Worm (Caenorhabditis elegans) whole organism, L2 larva: ENCODE results near the gene aakb-2.

Experiments used
- ama-1 ChIP-seq: fragments of 150-350 bp; optimal IDR thresholded peaks from 2 replicates; lab custom pipeline; 2018; ENCODE audit warnings: inconsistent platforms
- fos-1 ChIP-seq: fragments of 150-350 bp; optimal IDR thresholded peaks from 2 replicates; lab custom pipeline; 2014; ENCODE audit warnings: missing biosample characterization, missing genetic modification characterization
- nhr-10 ChIP-seq: sonication (generic microtip); optimal IDR thresholded peaks from 2 replicates; lab custom pipeline; 2017; ENCODE audit warnings: missing biosample characterization, missing genetic modification characterization
- nhr-11 ChIP-seq: fragments of 150-350 bp; optimal IDR thresholded peaks from 2 replicates; lab custom pipeline; 2014; ENCODE audit warnings: missing biosample characterization, missing genetic modification characterization
- nhr-23 ChIP-seq: fragments of 150-350 bp; optimal IDR thresholded peaks from 2 replicates; lab custom pipeline; 2014; ENCODE audit warnings: missing biosample characterization, missing genetic modification reagents, missing genetic modification characterization
- nhr-77 ChIP-seq: fragments of 150-350 bp; optimal IDR thresholded peaks from 2 replicates; lab custom pipeline; 2014; ENCODE audit warnings: missing biosample characterization, missing genetic modification characterization
- skn-1 ChIP-seq: sonication (generic microtip); optimal IDR thresholded peaks from 2 replicates; lab custom pipeline; 2017; ENCODE audit warnings: missing biosample characterization, missing genetic modification characterization
- unc-55 ChIP-seq: fragments of 150-350 bp; sonication (generic microtip); optimal IDR thresholded peaks from 3 replicates; lab custom pipeline; 2014; ENCODE audit warnings: missing biosample characterization, missing genetic modification reagents, missing genetic modification characterization
- unc-62 ChIP-seq: fragments of 150-350 bp; optimal IDR thresholded peaks from 2 replicates; lab custom pipeline; 2014; ENCODE audit warnings: missing biosample characterization, missing genetic modification reagents, missing genetic modification characterization
- ztf-1 ChIP-seq: fragments of 200-800 bp; sonication (Bioruptor generic); conservative IDR thresholded peaks from 2 replicates; pipeline ENCODE4 v1.3.6; 2022; ENCODE audit warnings: missing genetic modification characterization, missing compliant biosample characterization
- ztf-11 ChIP-seq: sonication (generic microtip); optimal IDR thresholded peaks from 2 replicates; lab custom pipeline; 2017; ENCODE audit warnings: missing biosample characterization, missing genetic modification characterization
- ztf-4 ChIP-seq: fragments of 150-350 bp; optimal IDR thresholded peaks from 2 replicates; lab custom pipeline; 2014; ENCODE audit warnings: missing biosample characterization, missing genetic modification characterization

DNA sequence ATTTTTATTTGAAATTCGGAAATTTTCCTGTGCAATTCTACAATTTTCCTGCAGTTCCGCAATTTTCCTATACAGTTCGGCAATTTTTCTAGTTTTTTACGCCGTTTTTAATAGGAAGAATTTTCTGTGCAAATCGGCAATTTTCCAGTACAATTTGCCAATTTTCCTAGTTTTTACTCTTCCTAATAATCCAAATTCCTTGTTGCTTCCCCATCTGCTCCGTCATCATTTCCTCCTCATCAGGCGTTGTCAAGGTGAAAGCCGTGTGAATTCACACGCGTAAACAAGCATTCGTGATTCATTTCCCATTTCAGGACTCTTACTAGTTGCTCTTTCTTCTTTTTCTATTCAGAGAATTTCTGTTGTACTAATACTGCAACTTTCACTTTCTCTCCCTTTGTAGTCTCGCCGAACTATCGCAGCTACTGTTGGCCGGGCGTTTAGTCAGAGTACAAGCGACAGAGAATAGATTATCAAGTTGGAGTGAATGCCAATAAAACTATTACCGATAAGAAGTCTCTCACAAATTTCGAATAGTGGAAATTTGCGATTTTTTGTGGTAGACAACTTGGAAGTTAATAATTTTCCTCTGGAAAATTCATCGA, 4.7 kb downstream of the aakb-2 start:
- TF ChIP-seq fos-1 (tag; lab: Kevin White, UChicago) (peak; percentile 97), nhr-10 (tag; lab: Kevin White, UChicago) (no peak), unc-55 (GFP tag; lab: Kevin White, UChicago) (no peak), nhr-11 (tag; lab: Kevin White, UChicago) (no peak), nhr-77 (tag; lab: Kevin White, UChicago) (no peak), skn-1 (tag; lab: Kevin White, UChicago) (no peak), ztf-1 (no peak), ama-1 (lab: Kevin White, UChicago) (no peak), ztf-11 (tag; lab: Kevin White, UChicago) (no peak), ztf-4 (tag; lab: Kevin White, UChicago) (no peak), unc-62 (GFP tag; lab: Kevin White, UChicago) (no peak), nhr-23 (no peak)
